Worm (Caenorhabditis elegans): ENCODE measurements around the gene gfat-2.
"Not testable (repeated sequence)": the region's sequence is repeated elsewhere in the genome, so short reads cannot be mapped to it uniquely, and the experiment has no call there.

Gene gfat-2

DNA sequence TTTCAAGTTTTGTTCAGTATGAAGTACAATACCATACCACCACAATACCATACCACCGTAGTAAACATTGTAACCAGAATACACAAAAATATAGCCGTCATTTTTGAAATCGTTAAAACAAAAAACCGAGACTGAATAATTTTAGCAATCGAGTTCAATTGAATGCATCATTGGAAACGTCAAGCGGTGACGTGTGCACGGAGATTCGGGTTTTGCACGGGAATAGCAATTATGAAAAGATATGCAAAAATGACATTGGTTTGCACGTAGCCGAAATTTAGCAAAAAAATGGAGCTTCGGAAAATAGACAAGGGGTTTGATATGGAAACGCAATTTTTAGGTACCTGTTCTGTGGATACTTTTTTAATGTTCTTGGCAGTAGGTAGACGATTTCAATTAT lies 4.9 kb downstream of the gfat-2 start, which contains the start of gene F22B3.10:
F22B3.10 (minus strand) TSS at position 101 of the 400 bp plus-strand sequence.
- TF ChIP-seq elt-3 (tag; optimal IDR thresholded peaks at IDR 0.05): no peak
- TF ChIP-seq lsy-2 (tag; optimal IDR thresholded peaks at IDR 0.05): no peak
- no peak for TF ChIP-seq unc-62 (GFP tag; optimal IDR thresholded peaks at IDR 0.05)
- TF ChIP-seq nhr-12 (tag; optimal IDR thresholded peaks at IDR 0.05): no peak
- TF ChIP-seq elt-1 (tag; optimal IDR thresholded peaks at IDR 0.05; ENCODE audit: borderline replicate concordance, insufficient read depth): no peak
- no peak for TF ChIP-seq unc-39 (tag; optimal IDR thresholded peaks at IDR 0.05)
- TF ChIP-seq nhr-28 (tag; optimal IDR thresholded peaks at IDR 0.05): no peak
- no peak for TF ChIP-seq nhr-76 (tag; optimal IDR thresholded peaks at IDR 0.05)
- TF ChIP-seq unc-120 (tag; optimal IDR thresholded peaks at IDR 0.05; ENCODE audit: poor library complexity, severe bottlenecking): no peak
- TF ChIP-seq mep-1 (tag; optimal IDR thresholded peaks at IDR 0.05): no peak
- no peak for TF ChIP-seq bed-3 (GFP tag; optimal IDR thresholded peaks at IDR 0.05)
- no peak for TF ChIP-seq nhr-2 (tag; optimal IDR thresholded peaks at IDR 0.05)
- TF ChIP-seq ceh-39 (tag; optimal IDR thresholded peaks at IDR 0.05): no peak
- no peak for TF ChIP-seq ham-2 (GFP tag; optimal IDR thresholded peaks at IDR 0.05)
- no peak for TF ChIP-seq ces-1 (GFP tag; optimal IDR thresholded peaks at IDR 0.05)
- TF ChIP-seq mls-2 (tag; optimal IDR thresholded peaks at IDR 0.05): no peak
- TF ChIP-seq nhr-237 (tag; optimal IDR thresholded peaks at IDR 0.05): no peak

DNA sequence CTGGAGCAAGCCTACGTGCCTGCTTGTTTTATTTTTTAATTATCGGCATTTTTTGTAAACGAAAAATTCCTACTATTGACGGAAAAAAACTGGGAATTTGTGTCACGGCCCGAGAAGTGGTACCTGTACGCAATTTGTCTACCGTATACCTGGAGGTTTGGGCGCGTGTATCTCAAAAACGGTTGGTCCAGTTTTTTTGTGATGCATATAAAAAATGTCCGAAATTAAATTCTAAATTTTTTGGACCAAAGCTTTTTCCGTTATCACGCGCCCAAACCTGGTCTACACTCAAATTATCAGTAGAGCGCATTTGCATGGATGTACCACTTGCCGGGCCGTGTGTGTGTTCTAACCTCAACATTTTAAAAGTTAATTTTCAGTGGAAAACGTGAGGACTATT lies 6.7 kb downstream of the gfat-2 start, which contains the start of gene F22B3.5:
F22B3.5 (minus strand) TSS at position 101 of the 400 bp plus-strand sequence.
- not testable (repeated sequence) for TF ChIP-seq sem-2, unc-62, flh-1 (GFP tag; optimal IDR thresholded peaks at IDR 0.05)

DNA sequence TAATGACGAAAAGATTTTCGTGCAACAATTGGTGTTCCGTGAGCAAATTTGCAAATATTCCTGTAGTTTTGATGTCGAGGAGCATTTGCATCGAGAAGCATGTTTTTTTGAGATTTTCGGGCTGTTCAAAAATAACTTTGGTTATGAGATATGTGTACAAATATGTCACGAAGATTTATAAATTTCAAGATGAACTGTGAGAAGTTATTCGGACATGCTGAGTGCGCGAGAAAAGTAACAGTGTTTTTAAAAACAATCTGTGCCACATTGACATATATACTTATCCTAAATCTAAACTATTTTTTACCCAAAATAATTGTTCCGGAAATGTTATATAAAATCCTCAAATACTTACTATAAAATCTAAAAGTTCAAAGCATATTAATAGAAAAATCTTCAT lies 11.7 kb downstream of the gfat-2 start, which contains the start of gene F22B3.7:
F22B3.7 (minus strand) TSS at position 101 of the 400 bp plus-strand sequence.
- TF ChIP-seq mab-5 (tag; optimal IDR thresholded peaks at IDR 0.05) (no peak), unc-120 (tag; optimal IDR thresholded peaks at IDR 0.05; ENCODE audit: poor library complexity, severe bottlenecking) (no peak), sem-2 (GFP tag; optimal IDR thresholded peaks at IDR 0.05) (no peak), pha-4 (tag; optimal IDR thresholded peaks at IDR 0.05) (no peak), ham-2 (GFP tag; optimal IDR thresholded peaks at IDR 0.05) (no peak), ceh-43 (GFP tag; optimal IDR thresholded peaks at IDR 0.05) (no peak), mep-1 (tag; optimal IDR thresholded peaks at IDR 0.05) (no peak), drap-1 (GFP tag; optimal IDR thresholded peaks at IDR 0.05) (no peak), mls-2 (tag; optimal IDR thresholded peaks at IDR 0.05) (no peak), zip-8 (tag; optimal IDR thresholded peaks at IDR 0.05) (no peak), ceh-39 (tag; optimal IDR thresholded peaks at IDR 0.05) (no peak), nhr-28 (tag; optimal IDR thresholded peaks at IDR 0.05) (no peak), lin-13 (tag; optimal IDR thresholded peaks at IDR 0.05) (no peak)

DNA sequence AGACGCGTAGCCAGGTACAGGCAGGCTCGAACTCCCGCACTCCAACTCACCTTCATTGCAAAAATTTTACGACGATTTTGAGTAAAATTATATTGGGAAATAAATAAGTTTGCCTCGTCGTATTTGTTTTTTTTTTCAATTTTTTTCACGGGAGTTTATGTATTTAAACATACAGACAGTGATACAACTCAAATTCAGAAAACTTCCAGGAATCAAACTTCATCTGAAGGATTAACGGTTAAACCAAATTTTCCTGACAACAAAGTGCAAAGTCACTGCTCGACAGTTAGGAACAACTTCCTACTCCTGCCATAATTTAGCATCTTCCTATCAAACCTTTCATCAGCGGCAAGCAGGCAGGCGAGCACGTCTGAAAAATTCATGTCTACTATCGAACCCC lies 14.8 kb downstream of the gfat-2 start, which contains the start of gene F22B3.8:
F22B3.8 (minus strand) TSS at position 101 of the 400 bp plus-strand sequence.
- no peak for TF ChIP-seq elt-3 (tag; optimal IDR thresholded peaks at IDR 0.05)
- no peak for TF ChIP-seq ceh-83 (GFP tag; optimal IDR thresholded peaks at IDR 0.05)
- TF ChIP-seq M03D4.4 (tag; optimal IDR thresholded peaks at IDR 0.05): no peak
- no peak for TF ChIP-seq sptf-1 (tag; optimal IDR thresholded peaks at IDR 0.05)
- TF ChIP-seq zip-8 (tag; optimal IDR thresholded peaks at IDR 0.05): no peak

DNA sequence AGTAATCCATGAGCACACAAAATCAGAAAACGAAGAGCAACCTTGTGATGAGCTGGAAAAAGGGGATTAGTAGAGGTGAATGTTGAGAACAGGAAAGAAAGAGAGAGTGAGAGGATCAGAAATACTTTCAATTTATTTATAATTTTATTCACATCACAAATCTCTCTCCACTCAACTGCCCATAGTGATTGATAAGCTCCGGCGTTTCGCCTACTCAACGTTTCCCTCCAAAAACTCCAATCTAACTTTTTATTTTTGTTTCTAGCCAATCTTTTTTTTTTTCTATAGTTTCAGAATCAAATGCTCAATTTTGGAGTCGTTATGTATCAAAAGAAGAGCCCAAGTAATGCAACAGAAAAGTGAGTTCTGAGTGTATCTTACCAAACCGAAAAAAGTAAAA lies 15.4 kb downstream of the gfat-2 start, which contains the start of gene kin-4:
kin-4 (plus strand) TSS at position 301 of the 400 bp plus-strand sequence.
- TF ChIP-seq sptf-1 (tag; optimal IDR thresholded peaks at IDR 0.05) (no peak), blmp-1 (tag; optimal IDR thresholded peaks at IDR 0.05) (no peak), sem-2 (GFP tag; optimal IDR thresholded peaks at IDR 0.05) (no peak), nhr-28 (tag; optimal IDR thresholded peaks at IDR 0.05) (no peak), hlh-1 (tag; optimal IDR thresholded peaks at IDR 0.05) (no peak), ceh-83 (GFP tag; optimal IDR thresholded peaks at IDR 0.05) (no peak), nhr-237 (tag; optimal IDR thresholded peaks at IDR 0.05) (no peak), elt-1 (tag; optimal IDR thresholded peaks at IDR 0.05; ENCODE audit: borderline replicate concordance, insufficient read depth) (no peak), ztf-11 (tag; optimal IDR thresholded peaks at IDR 0.05) (no peak), mep-1 (tag; optimal IDR thresholded peaks at IDR 0.05) (no peak), nhr-12 (tag; optimal IDR thresholded peaks at IDR 0.05) (no peak), nhr-76 (tag; optimal IDR thresholded peaks at IDR 0.05) (no peak), unc-39 (tag; optimal IDR thresholded peaks at IDR 0.05) (no peak), flh-1 (GFP tag; optimal IDR thresholded peaks at IDR 0.05) (no peak), drap-1 (GFP tag; optimal IDR thresholded peaks at IDR 0.05) (no peak), ham-2 (GFP tag; optimal IDR thresholded peaks at IDR 0.05) (no peak), cnd-1 (tag; optimal IDR thresholded peaks at IDR 0.05) (no peak), pha-4 (tag; optimal IDR thresholded peaks at IDR 0.05) (no peak), M03D4.4 (tag; optimal IDR thresholded peaks at IDR 0.05) (no peak), lin-13 (tag; optimal IDR thresholded peaks at IDR 0.05) (no peak)

Measured in whole organism, mixed stage, embryonic.